Fruit fly (Drosophila melanogaster): ENCODE data around the gene CG32755.
A peak's percentile ranks its signal among the peaks of the same experiment; 100 is the strongest.

Gene CG32755

DNA sequence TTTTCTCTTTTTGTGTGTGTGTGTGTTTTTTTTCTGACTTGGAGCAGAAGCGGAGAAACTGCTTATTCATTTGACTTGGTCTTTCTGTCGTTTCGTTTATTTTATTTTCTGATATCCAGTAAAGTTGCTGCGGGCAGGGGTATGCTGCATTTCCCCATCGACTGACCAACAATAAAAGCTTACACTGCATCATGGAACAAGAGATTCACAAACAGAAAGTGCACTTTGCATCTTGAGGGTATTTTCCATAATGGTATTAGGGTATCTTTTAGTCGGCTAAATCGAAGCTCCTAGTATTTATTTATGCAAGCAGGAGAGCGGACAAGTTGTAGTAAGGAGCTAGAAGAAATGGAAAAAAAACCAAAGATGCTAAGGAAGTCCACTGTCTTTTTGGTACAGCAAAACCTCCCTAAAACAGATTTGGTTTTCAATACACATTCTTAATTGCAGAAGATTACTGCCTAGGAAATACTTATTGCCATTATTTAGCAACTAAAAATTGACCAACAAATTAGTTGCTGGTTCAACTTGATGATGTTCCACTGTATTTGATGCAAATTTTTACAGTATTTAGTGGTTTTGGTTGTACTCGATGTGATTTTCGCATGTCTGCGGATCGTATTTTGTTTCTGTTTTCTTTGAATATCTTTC lies 17.6 kb upstream of the CG32755 start (continued):
- no peak for TF ChIP-seq Fer3 (tag; optimal IDR thresholded peaks at IDR 0.05)
- peak; percentile 14 for TF ChIP-seq dmrt99B (tag; optimal IDR thresholded peaks at IDR 0.05)
- TF ChIP-seq CG10462 (GFP tag; optimal IDR thresholded peaks at IDR 0.05), result no peak
- TF ChIP-seq CG10267 (tag; optimal IDR thresholded peaks at IDR 0.05), result no peak
- TF ChIP-seq CG11504 (tag; optimal IDR thresholded peaks at IDR 0.05), result no peak
- no peak for TF ChIP-seq luna (GFP tag; optimal IDR thresholded peaks at IDR 0.05)
- no peak for TF ChIP-seq CG8089 (GFP tag; optimal IDR thresholded peaks at IDR 0.05)
- peak; percentile 21 for TF ChIP-seq gem (tag; optimal IDR thresholded peaks at IDR 0.05)
- no peak for TF ChIP-seq Stat92E (GFP tag; optimal IDR thresholded peaks at IDR 0.05)
- no peak for TF ChIP-seq Lhr (GFP tag; optimal IDR thresholded peaks at IDR 0.05)
- no peak for TF ChIP-seq CG4360 (GFP tag; IDR thresholded peaks at IDR 0.05)
- no peak for TF ChIP-seq kay (GFP tag; optimal IDR thresholded peaks at IDR 0.05)
- TF ChIP-seq az2 (GFP tag; optimal IDR thresholded peaks at IDR 0.05), result no peak
- no peak for TF ChIP-seq Lim3 (GFP tag; IDR thresholded peaks at IDR 0.05)
- TF ChIP-seq onecut (GFP tag; IDR thresholded peaks at IDR 0.05), result no peak
- no peak for TF ChIP-seq her (GFP tag; optimal IDR thresholded peaks at IDR 0.05)
- TF ChIP-seq CG11695 (GFP tag; IDR thresholded peaks at IDR 0.05), result no peak
- TF ChIP-seq CG5245 (GFP tag; optimal IDR thresholded peaks at IDR 0.05), result no peak
- no peak for TF ChIP-seq tio (GFP tag; optimal IDR thresholded peaks at IDR 0.05)
- TF ChIP-seq Dfd (GFP tag; optimal IDR thresholded peaks at IDR 0.05), result no peak
- no peak for TF ChIP-seq chinmo (GFP tag; IDR thresholded peaks at IDR 0.05; ENCODE audit: partially characterized antibody)
- no peak for TF ChIP-seq mirr (GFP tag; optimal IDR thresholded peaks at IDR 0.05)
- TF ChIP-seq crol (GFP tag; IDR thresholded peaks at IDR 0.05), result no peak
- TF ChIP-seq lbe (GFP tag; optimal IDR thresholded peaks at IDR 0.05), result no peak
- TF ChIP-seq hb (GFP tag; IDR thresholded peaks at IDR 0.05; ENCODE audit: partially characterized antibody), result no peak
- peak; percentile 10 for TF ChIP-seq zfh2 (GFP tag; optimal IDR thresholded peaks at IDR 0.05)
- no peak for TF ChIP-seq Neu2 (GFP tag; optimal IDR thresholded peaks at IDR 0.05; ENCODE audit: borderline replicate concordance)
- no peak for TF ChIP-seq CG2199 (GFP tag; IDR thresholded peaks at IDR 0.05)
- TF ChIP-seq D19A (tag; optimal IDR thresholded peaks at IDR 0.05), result peak; percentile 11
- no peak for TF ChIP-seq bowl (GFP tag; IDR thresholded peaks at IDR 0.05)
- TF ChIP-seq ci (GFP tag; IDR thresholded peaks at IDR 0.05), result peak; percentile 36; the same call in 1 of the 3 replicates
- no peak for TF ChIP-seq ssp (GFP tag; IDR thresholded peaks at IDR 0.05)
- no peak for TF ChIP-seq CG10431 (GFP tag; optimal IDR thresholded peaks at IDR 0.05)
- TF ChIP-seq CG2120 (GFP tag; optimal IDR thresholded peaks at IDR 0.05), result peak; percentile 3
- no peak for TF ChIP-seq CG10147 (GFP tag; optimal IDR thresholded peaks at IDR 0.05)
- TF ChIP-seq Hmx (GFP tag; optimal IDR thresholded peaks at IDR 0.05), result no peak
- no peak for TF ChIP-seq twi (tag; optimal IDR thresholded peaks at IDR 0.05)
- no peak for TF ChIP-seq Atf-2 (GFP tag; optimal IDR thresholded peaks at IDR 0.05)
- no peak for TF ChIP-seq H2.0 (GFP tag; IDR thresholded peaks at IDR 0.05)
- TF ChIP-seq dm (GFP tag; optimal IDR thresholded peaks at IDR 0.05), result no peak
- TF ChIP-seq Pdp1 (GFP tag; optimal IDR thresholded peaks at IDR 0.05), result no peak
- no peak for TF ChIP-seq CG3281 (GFP tag; optimal IDR thresholded peaks at IDR 0.05)
- no peak for TF ChIP-seq hkb (optimal IDR thresholded peaks at IDR 0.05)
- TF ChIP-seq hkb (GFP tag; IDR thresholded peaks at IDR 0.05), result no peak
- no peak for TF ChIP-seq HHEX (GFP tag; optimal IDR thresholded peaks at IDR 0.05)
- TF ChIP-seq CG6689 (GFP tag; IDR thresholded peaks at IDR 0.05), result 0 out of 2 replicates have a peak, but pooled peaks have one; percentile 9
- no peak for TF ChIP-seq CG18619 (GFP tag; optimal IDR thresholded peaks at IDR 0.05)
- no peak for TF ChIP-seq Bteb2 (GFP tag; optimal IDR thresholded peaks at IDR 0.05)
- TF ChIP-seq Med (GFP tag), result peak; percentile 73
- no peak for TF ChIP-seq emc (GFP tag; optimal IDR thresholded peaks at IDR 0.05)
- TF ChIP-seq CG9215 (GFP tag; IDR thresholded peaks at IDR 0.05), result no peak; the same call in 1 of the 2 replicates

All from whole organism, embryonic.